Fruit fly (Drosophila melanogaster) whole organism, wandering third instar larva: Measurements from ENCODE around the gene CG46311.

Experiments used
- Abd-B ChIP-seq: fragments of >200 bp; optimal IDR thresholded peaks from 2 replicates; lab custom pipeline; 2017; ENCODE audit warnings: missing biosample characterization, missing genetic modification characterization
- CG32264 ChIP-seq: fragments of 200-800 bp; sonication (Bioruptor generic); optimal IDR thresholded peaks from 2 replicates; lab custom pipeline; 2016; ENCODE audit warnings: missing biosample characterization, missing genetic modification characterization
- CG9705 ChIP-seq: fragments of 200-800 bp; sonication (Bioruptor generic); optimal IDR thresholded peaks from 2 replicates; lab custom pipeline; 2018; ENCODE audit warnings: missing biosample characterization, mild to moderate bottlenecking, missing genetic modification characterization
- CrebA ChIP-seq: fragments of 200-800 bp; sonication (Bioruptor generic); optimal IDR thresholded peaks from 2 replicates; lab custom pipeline; 2016; ENCODE audit warnings: missing biosample characterization, mild to moderate bottlenecking, missing genetic modification characterization, borderline replicate concordance
- Dif ChIP-seq: fragments of 200-275, 200-300 bp; sonication (Bioruptor generic); optimal IDR thresholded peaks from 2 replicates; lab custom pipeline; 2018; ENCODE audit warnings: missing biosample characterization, missing genetic modification characterization; ENCODE audit not compliant: partially characterized antibody
- GATAd ChIP-seq: sonication (Bioruptor generic); optimal IDR thresholded peaks from 2 replicates; lab custom pipeline; 2016; ENCODE audit warnings: missing biosample characterization, missing genetic modification characterization
- HLH106 ChIP-seq: fragments of 200-800 bp; optimal IDR thresholded peaks from 3 replicates; lab custom pipeline; 2019; ENCODE audit warnings: missing biosample characterization, mild to moderate bottlenecking, missing genetic modification characterization, moderate library complexity
- Hnf4 ChIP-seq: fragments of 200-800 bp; sonication (Bioruptor generic); optimal IDR thresholded peaks from 2 replicates; lab custom pipeline; 2016; ENCODE audit warnings: missing biosample characterization, mild to moderate bottlenecking, missing genetic modification characterization
- Hr78 ChIP-seq: fragments of >200 bp; optimal IDR thresholded peaks from 2 replicates; lab custom pipeline; 2017; ENCODE audit warnings: missing biosample characterization, missing genetic modification characterization
- Hr83 ChIP-seq: fragments of 200-300 bp; sonication (Bioruptor generic); optimal IDR thresholded peaks from 2 replicates; lab custom pipeline; 2016; ENCODE audit warnings: missing biosample characterization, mild to moderate bottlenecking, missing genetic modification characterization, moderate library complexity; ENCODE audit not compliant: poor library complexity, severe bottlenecking
- Jra ChIP-seq: sonication (Bioruptor generic); optimal IDR thresholded peaks from 2 replicates; lab custom pipeline; 2016; ENCODE audit warnings: missing biosample characterization, missing genetic modification characterization
- Myc ChIP-seq: fragments of >200 bp; optimal IDR thresholded peaks from 2 replicates; lab custom pipeline; 2017
- N ChIP-seq: fragments of >200 bp; optimal IDR thresholded peaks from 2 replicates; lab custom pipeline; 2018; ENCODE audit warnings: missing biosample characterization, missing external identifiers, missing genetic modification characterization
- OdsH ChIP-seq: fragments of 200-800 bp; sonication (Bioruptor generic); optimal IDR thresholded peaks from 2 replicates; lab custom pipeline; 2016; ENCODE audit warnings: missing biosample characterization, mild to moderate bottlenecking, missing genetic modification characterization
- Rel ChIP-seq, 2 experiments: fragments of 200-800 bp; sonication (Bioruptor generic) in 1 of 2; optimal IDR thresholded peaks; 2 replicates in 1 of 2; 3 replicates in 1 of 2; lab custom pipeline; 2016 to 2019; ENCODE audit warnings: mild to moderate bottlenecking in 2 of 2, missing biosample characterization in 2 of 2, missing genetic modification characterization in 2 of 2, moderate library complexity in 1 of 2
- Sp1 ChIP-seq: fragments of 200-800 bp; sonication (Bioruptor generic); optimal IDR thresholded peaks from 3 replicates; lab custom pipeline; 2019; ENCODE audit warnings: missing biosample characterization, mild to moderate bottlenecking, missing genetic modification characterization, moderate library complexity
- Vsx2 ChIP-seq: fragments of 200-300, 225-300 bp; sonication (Bioruptor generic); optimal IDR thresholded peaks from 2 replicates; lab custom pipeline; 2018; ENCODE audit warnings: missing biosample characterization, missing genetic modification characterization; ENCODE audit not compliant: partially characterized antibody
- br ChIP-seq: fragments of 200-800 bp; sonication (Bioruptor generic); optimal IDR thresholded peaks from 2 replicates; lab custom pipeline; 2016; ENCODE audit warnings: missing biosample characterization, missing genetic modification characterization
- brk ChIP-seq: fragments of 200-800 bp; sonication (Bioruptor generic); optimal IDR thresholded peaks from 2 replicates; lab custom pipeline; 2016; ENCODE audit warnings: missing biosample characterization, mild to moderate bottlenecking, missing genetic modification characterization
- dl ChIP-seq, 2 experiments: fragments of 175-275, 200-275 bp in 1 of 2; fragments of 200-275 bp in 1 of 2; sonication (Bioruptor generic); optimal IDR thresholded peaks; lab custom pipeline; 2018; ENCODE audit warnings: mild to moderate bottlenecking in 2 of 2, missing biosample characterization in 2 of 2, missing genetic modification characterization in 2 of 2, moderate library complexity in 2 of 2; ENCODE audit not compliant: partially characterized antibody in 2 of 2, insufficient read depth in 1 of 2
- dmrt93B ChIP-seq: fragments of 200-800 bp; sonication (Bioruptor generic); optimal IDR thresholded peaks from 2 replicates; lab custom pipeline; 2018; ENCODE audit warnings: missing biosample characterization, mild to moderate bottlenecking, missing genetic modification characterization
- dsf ChIP-seq: sonication (Bioruptor generic); optimal IDR thresholded peaks from 2 replicates; lab custom pipeline; 2016; ENCODE audit warnings: missing biosample characterization, missing genetic modification characterization, borderline replicate concordance
- ey ChIP-seq: fragments of 200-800 bp; sonication (Bioruptor generic); optimal IDR thresholded peaks from 2 replicates; lab custom pipeline; 2016; ENCODE audit warnings: missing biosample characterization, missing genetic modification characterization
- foxo ChIP-seq, 2 experiments: fragments of 200-800 bp; sonication (Bioruptor generic); optimal IDR thresholded peaks; 2 replicates in 1 of 2; 3 replicates in 1 of 2; lab custom pipeline; 2016 to 2017; ENCODE audit warnings: missing biosample characterization in 2 of 2, missing genetic modification characterization in 2 of 2
- fru ChIP-seq: fragments of 200-800 bp; sonication (Bioruptor generic); optimal IDR thresholded peaks from 3 replicates; lab custom pipeline; 2016; ENCODE audit warnings: missing biosample characterization, mild to moderate bottlenecking, missing genetic modification characterization
- h ChIP-seq: fragments of 200-800 bp; sonication (Bioruptor generic); optimal IDR thresholded peaks from 3 replicates; lab custom pipeline; 2016; ENCODE audit warnings: missing biosample characterization, mild to moderate bottlenecking, missing genetic modification characterization
- jim ChIP-seq: fragments of 175-275, 200-325 bp; sonication (Bioruptor generic); optimal IDR thresholded peaks from 2 replicates; lab custom pipeline; 2016; ENCODE audit warnings: missing biosample characterization, mild to moderate bottlenecking, missing genetic modification characterization
- lola ChIP-seq: fragments of >200 bp; optimal IDR thresholded peaks from 2 replicates; lab custom pipeline; 2017; ENCODE audit warnings: missing biosample characterization, missing genetic modification characterization
- pan ChIP-seq: fragments of >200 bp; optimal IDR thresholded peaks from 2 replicates; lab custom pipeline; 2017
- psq ChIP-seq: fragments of 200-800 bp; sonication (Bioruptor generic); optimal IDR thresholded peaks from 3 replicates; lab custom pipeline; 2017; ENCODE audit warnings: missing biosample characterization, mild to moderate bottlenecking, missing genetic modification characterization, moderate library complexity
- rgr ChIP-seq: fragments of 200-800 bp; sonication (Bioruptor generic); optimal IDR thresholded peaks from 3 replicates; lab custom pipeline; 2016; ENCODE audit warnings: missing biosample characterization, mild to moderate bottlenecking, missing genetic modification characterization
- sage ChIP-seq: fragments of 200-800 bp; sonication (Bioruptor generic); optimal IDR thresholded peaks from 2 replicates; lab custom pipeline; 2016; ENCODE audit warnings: missing biosample characterization, mild to moderate bottlenecking, missing genetic modification characterization
- sv ChIP-seq: fragments of 200-800 bp; sonication (Bioruptor generic); optimal IDR thresholded peaks from 3 replicates; lab custom pipeline; 2016; ENCODE audit warnings: missing biosample characterization, missing genetic modification characterization
- tai ChIP-seq: sonication (Bioruptor generic); optimal IDR thresholded peaks from 2 replicates; lab custom pipeline; 2016; ENCODE audit warnings: missing biosample characterization, missing genetic modification characterization
- usp ChIP-seq: fragments of >200 bp; optimal IDR thresholded peaks from 2 replicates; lab custom pipeline; 2017; ENCODE audit warnings: missing biosample characterization, missing genetic modification characterization
- woc ChIP-seq: sonication (Bioruptor generic); optimal IDR thresholded peaks from 2 replicates; lab custom pipeline; 2016; ENCODE audit warnings: missing biosample characterization, mild to moderate bottlenecking, missing genetic modification characterization

CG46311 gene

dm6 chrX:13624334-13625079, 60.9 kb downstream of the CG46311 start, which contains the start of the genes CG2691 and NFAT:
TSS of gene CG2691 (minus strand) at chrX:13624408.
TSS of gene NFAT (plus strand) at chrX:13624745.
- TF ChIP-seq Myc (lab: Kevin White, UChicago): peak; percentile 53
- peak; percentile 8 for TF ChIP-seq h (GFP tag; lab: Kevin White, UChicago)
- no peak for TF ChIP-seq rgr (GFP tag; lab: Kevin White, UChicago)
- TF ChIP-seq, all 38 proteins: peak for 2

dm6 chrX:13625080-13625723, 61.6 kb downstream of the CG46311 start:
- TF ChIP-seq tai (GFP tag; lab: Kevin White, UChicago): no peak
- peak; percentile 43 for TF ChIP-seq Dif
- TF ChIP-seq psq (GFP tag; lab: Kevin White, UChicago): peak; percentile 30
- peak in 1 of 2 experiments; percentile 32 for TF ChIP-seq dl (GFP tag; optimal IDR thresholded peaks at IDR 0.05; lab: Kevin White, UChicago; ENCODE audit: insufficient read depth in 1 of 2, partially characterized antibody in 2 of 2)

DNA sequence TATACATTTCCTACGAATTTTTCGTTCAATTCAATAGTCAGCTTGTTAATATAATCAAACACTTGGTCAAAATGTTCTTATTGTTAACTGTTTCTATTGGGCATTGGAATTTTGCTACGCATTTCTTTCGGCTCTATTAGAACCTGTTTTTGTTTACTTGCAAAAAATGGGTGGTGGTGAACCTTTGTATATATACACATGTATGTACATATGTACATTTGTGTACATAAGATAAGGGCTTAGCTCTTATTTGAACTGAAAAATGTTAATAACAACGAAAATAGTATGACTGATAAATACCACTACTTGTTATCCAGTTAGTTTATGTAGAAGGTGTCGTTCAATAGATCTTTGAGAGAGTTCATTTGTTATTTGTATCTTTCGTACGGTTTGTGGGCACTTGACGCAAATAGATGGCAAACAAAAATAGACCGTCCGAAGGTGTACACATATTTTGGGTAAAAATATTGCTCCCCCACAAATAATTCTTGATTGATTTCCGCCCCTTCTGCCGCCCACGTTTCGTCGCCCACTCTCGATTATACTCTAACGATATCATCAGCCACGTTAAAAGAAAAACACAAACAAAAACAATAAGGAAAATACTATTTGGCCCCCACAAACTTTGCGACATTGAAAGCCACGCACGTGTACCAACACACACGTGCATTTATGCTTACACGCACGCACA, 62.4 kb downstream of the CG46311 start:
- TF ChIP-seq dmrt93B (GFP tag; lab: Kevin White, UChicago) (no peak), lola (GFP tag; lab: Kevin White, UChicago) (no peak), sv (GFP tag; lab: Kevin White, UChicago) (no peak), psq (GFP tag; lab: Kevin White, UChicago) (no peak), foxo (GFP tag; optimal IDR thresholded peaks at IDR 0.05; lab: Kevin White, UChicago) (no peak), HLH106 (tag; lab: Kevin White, UChicago) (no peak), GATAd (GFP tag; lab: Kevin White, UChicago) (no peak), CrebA (no peak), OdsH (GFP tag; lab: Kevin White, UChicago) (no peak), usp (GFP tag; lab: Kevin White, UChicago) (no peak), Jra (GFP tag; lab: Kevin White, UChicago) (no peak), CG9705 (GFP tag; lab: Kevin White, UChicago) (no peak), jim (no peak), sage (GFP tag; lab: Kevin White, UChicago) (no peak), Hr78 (no peak), brk (GFP tag; lab: Kevin White, UChicago) (no peak), Abd-B (GFP tag; lab: Kevin White, UChicago) (no peak)

dm6 chrX:13626579-13626894, 62.9 kb downstream of the CG46311 start:
- TF ChIP-seq fru (GFP tag; lab: Kevin White, UChicago) (peak; percentile 11), tai (GFP tag; lab: Kevin White, UChicago) (no peak), foxo (GFP tag; optimal IDR thresholded peaks at IDR 0.05; lab: Kevin White, UChicago) (peak in 1 of 2 experiments; percentile 38), CG9705 (GFP tag; lab: Kevin White, UChicago) (no peak), h (GFP tag; lab: Kevin White, UChicago) (peak; percentile 20), dl (GFP tag; optimal IDR thresholded peaks at IDR 0.05; lab: Kevin White, UChicago; ENCODE audit: insufficient read depth in 1 of 2, partially characterized antibody in 2 of 2) (no peak), Vsx2 (GFP tag; lab: Kevin White, UChicago) (no peak), psq (GFP tag; lab: Kevin White, UChicago) (peak; percentile 4), OdsH (GFP tag; lab: Kevin White, UChicago) (no peak), rgr (GFP tag; lab: Kevin White, UChicago) (no peak), dmrt93B (GFP tag; lab: Kevin White, UChicago) (no peak), Dif (no peak), jim (no peak), dsf (GFP tag; lab: Kevin White, UChicago) (no peak), brk (GFP tag; lab: Kevin White, UChicago) (no peak), ey (GFP tag; lab: Kevin White, UChicago) (peak; percentile 9), Jra (GFP tag; lab: Kevin White, UChicago) (no peak), Hr78 (no peak), Sp1 (GFP tag; lab: Kevin White, UChicago) (no peak), Rel (GFP tag; optimal IDR thresholded peaks at IDR 0.05; lab: Kevin White, UChicago) (no peak), Rel (tag; optimal IDR thresholded peaks at IDR 0.05; lab: Kevin White, UChicago) (no peak), Myc (lab: Kevin White, UChicago) (no peak), Abd-B (GFP tag; lab: Kevin White, UChicago) (no peak), woc (no peak), sv (GFP tag; lab: Kevin White, UChicago) (peak; percentile 70), CG32264 (no peak), sage (GFP tag; lab: Kevin White, UChicago) (no peak), HLH106 (tag; lab: Kevin White, UChicago) (peak; percentile 37), lola (GFP tag; lab: Kevin White, UChicago) (no peak), Hnf4 (GFP tag; lab: Kevin White, UChicago) (peak; percentile 21), N (GFP tag; lab: Kevin White, UChicago) (no peak), Hr83 (GFP tag; lab: Kevin White, UChicago) (no peak), br (GFP tag; lab: Kevin White, UChicago) (no peak), CrebA (no peak), usp (GFP tag; lab: Kevin White, UChicago) (no peak), pan (lab: Kevin White, UChicago) (no peak)
